Fruit fly (Drosophila melanogaster): ENCODE data around the gene WRNexo.
A peak's percentile ranks its signal among the peaks of the same experiment; 100 is the strongest.

Gene WRNexo

dm6 chr3R:18381014-18381512 lies 15.1 kb upstream of the WRNexo start, which contains the start of gene CG7675:
CG7675 (minus strand) TSS chr3R:18381178.
- TF ChIP-seq CG3032 (tag; optimal IDR thresholded peaks at IDR 0.05) (peak; percentile 18), achi (GFP tag; optimal IDR thresholded peaks at IDR 0.05) (peak; percentile 13), eg (GFP tag; IDR thresholded peaks at IDR 0.05) (peak; percentile 24; the same call in 1 of the 3 replicates), CG10631 (GFP tag; optimal IDR thresholded peaks at IDR 0.05) (no peak), Ets21C (GFP tag; optimal IDR thresholded peaks at IDR 0.05) (no peak), net (GFP tag; optimal IDR thresholded peaks at IDR 0.05) (peak; percentile 48), salr (GFP tag; optimal IDR thresholded peaks at IDR 0.05) (peak in 1 of 2 experiments; percentile 12), Ets96B (tag; optimal IDR thresholded peaks at IDR 0.05) (peak; percentile 44), CG6808 (GFP tag; optimal IDR thresholded peaks at IDR 0.05) (peak; percentile 76), spab (GFP tag; optimal IDR thresholded peaks at IDR 0.05) (peak; percentile 63), dsx (GFP tag; optimal IDR thresholded peaks at IDR 0.05; ENCODE audit: poor library complexity, severe bottlenecking) (peak; percentile 50), Sox102F (GFP tag; optimal IDR thresholded peaks at IDR 0.05) (peak; percentile 26), Hr4 (GFP tag; optimal IDR thresholded peaks at IDR 0.05) (no peak), CG32006 (GFP tag; optimal IDR thresholded peaks at IDR 0.05) (no peak), CG1621 (tag; optimal IDR thresholded peaks at IDR 0.05) (peak; percentile 93), Smox (GFP tag; optimal IDR thresholded peaks at IDR 0.05) (no peak), Met (GFP tag; optimal IDR thresholded peaks at IDR 0.05) (peak; percentile 10), CG15336 (GFP tag; IDR thresholded peaks at IDR 0.05) (0 out of 2 replicates have a peak, but pooled peaks have one; percentile 34), CG6854 (GFP tag; optimal IDR thresholded peaks at IDR 0.05) (peak; percentile 73), fd85E (GFP tag; optimal IDR thresholded peaks at IDR 0.05) (no peak), CG4318 (GFP tag; optimal IDR thresholded peaks at IDR 0.05) (no peak), CG9139 (GFP tag; optimal IDR thresholded peaks at IDR 0.05) (peak; percentile 78), fd59A (GFP tag; optimal IDR thresholded peaks at IDR 0.05) (no peak), ss (GFP tag; optimal IDR thresholded peaks at IDR 0.05) (peak; percentile 84 to 89), pdm3 (GFP tag; optimal IDR thresholded peaks at IDR 0.05) (no peak), CG11902 (GFP tag; optimal IDR thresholded peaks at IDR 0.05) (no peak), CG3919 (GFP tag; optimal IDR thresholded peaks at IDR 0.05) (peak; percentile 47), CG8319 (GFP tag; optimal IDR thresholded peaks at IDR 0.05) (no peak), CG34406 (GFP tag; optimal IDR thresholded peaks at IDR 0.05) (no peak), CG16779 (tag; optimal IDR thresholded peaks at IDR 0.05) (peak; percentile 50), Hr39 (GFP tag; optimal IDR thresholded peaks at IDR 0.05) (no peak), CG8632 (GFP tag; optimal IDR thresholded peaks at IDR 0.05) (no peak), CG10669 (GFP tag; optimal IDR thresholded peaks at IDR 0.05) (peak; percentile 22), cyc (GFP tag; optimal IDR thresholded peaks at IDR 0.05) (no peak), CG11294 (GFP tag; IDR thresholded peaks at IDR 0.05) (no peak), Lpt (GFP tag; optimal IDR thresholded peaks at IDR 0.05) (peak; percentile 63), esn (GFP tag; optimal IDR thresholded peaks at IDR 0.05) (no peak), CG6276 (GFP tag; optimal IDR thresholded peaks at IDR 0.05) (no peak), vri (GFP tag; optimal IDR thresholded peaks at IDR 0.05) (no peak), CG6163 (GFP tag; IDR thresholded peaks at IDR 0.05) (peak; percentile 25; the same call in 2 of the 3 replicates), Gug (GFP tag; IDR thresholded peaks at IDR 0.05) (no peak), CG11762 (GFP tag; optimal IDR thresholded peaks at IDR 0.05; ENCODE audit: insufficient read depth) (no peak), CG31627 (GFP tag; optimal IDR thresholded peaks at IDR 0.05) (no peak), dac (GFP tag; optimal IDR thresholded peaks at IDR 0.05) (no peak), Sox14 (GFP tag; optimal IDR thresholded peaks at IDR 0.05) (peak; percentile 12), svp (GFP tag) (no peak), acj6 (GFP tag; optimal IDR thresholded peaks at IDR 0.05) (no peak), CG8119 (GFP tag; IDR thresholded peaks at IDR 0.05) (peak; percentile 48; the same call in 2 of the 3 replicates), Eip75B (GFP tag; optimal IDR thresholded peaks at IDR 0.05) (peak; percentile 52), fkh (GFP tag; optimal IDR thresholded peaks at IDR 0.05) (no peak)

Data from whole organism, prepupa.